Worm (Caenorhabditis elegans): ENCODE results near the gene C18G1.7.

C18G1.7 gene

ce11 chrV:4745269-4745668, at the start of gene C18G1.7:
C18G1.7 (plus strand) TSS chrV:4745569.
- TF ChIP-seq hnd-1 (tag; optimal IDR thresholded peaks at IDR 0.05), result no peak

ce11 chrV:4698675-4699074, 46.7 kb upstream of the C18G1.7 start:
- TF ChIP-seq tbx-37 (GFP tag; conservative IDR thresholded peaks at IDR 0.05), result no peak
- TF ChIP-seq ceh-13 (GFP tag; optimal IDR thresholded peaks at IDR 0.05), result no peak
- no peak for TF ChIP-seq ceh-36 (tag; optimal IDR thresholded peaks at IDR 0.05)

- TF ChIP-seq ama-1 (optimal IDR thresholded peaks at IDR 0.05), result no peak
- no peak for TF ChIP-seq flt-1 (GFP tag; IDR thresholded peaks at IDR 0.05)
- TF ChIP-seq F13C5.2 (tag; optimal IDR thresholded peaks at IDR 0.05), result no peak
- TF ChIP-seq tra-4 (tag; optimal IDR thresholded peaks at IDR 0.05), result no peak
- TF ChIP-seq pes-1 (GFP tag; IDR thresholded peaks at IDR 0.05), result no peak
- no peak for TF ChIP-seq ets-7 (tag; optimal IDR thresholded peaks at IDR 0.05)
- TF ChIP-seq scrt-1 (GFP tag; IDR thresholded peaks at IDR 0.05), result no peak
- no peak for TF ChIP-seq sea-1 (GFP tag; conservative IDR thresholded peaks at IDR 0.05)
- TF ChIP-seq tbx-37 (GFP tag; conservative IDR thresholded peaks at IDR 0.05), result no peak
- TF ChIP-seq hmg-4 (GFP tag; optimal IDR thresholded peaks at IDR 0.05), result no peak
- no peak for TF ChIP-seq hnd-1 (tag; optimal IDR thresholded peaks at IDR 0.05)
- TF ChIP-seq B0310.2 (tag; optimal IDR thresholded peaks at IDR 0.05), result no peak
- TF ChIP-seq hmbx-1 (tag; optimal IDR thresholded peaks at IDR 0.05), result no peak
- TF ChIP-seq aly-1 (tag; optimal IDR thresholded peaks at IDR 0.05), result no peak
- no peak for TF ChIP-seq ceh-13 (GFP tag; optimal IDR thresholded peaks at IDR 0.05)
- no peak for TF ChIP-seq tbx-11 (GFP tag; IDR thresholded peaks at IDR 0.05)
- no peak for TF ChIP-seq ceh-36 (tag; optimal IDR thresholded peaks at IDR 0.05)
Measured at ce11 chrV:4700189-4700588, 45.2 kb upstream of the C18G1.7 start, which contains the start of gene ZC266.1. ZC266.1 (minus strand) TSS chrV:4700289.

- TF ChIP-seq flt-1 (GFP tag; IDR thresholded peaks at IDR 0.05), result no peak
- no peak for TF ChIP-seq scrt-1 (GFP tag; IDR thresholded peaks at IDR 0.05)
- no peak for TF ChIP-seq aly-1 (tag; optimal IDR thresholded peaks at IDR 0.05)
- no peak for TF ChIP-seq ama-1 (optimal IDR thresholded peaks at IDR 0.05)
- TF ChIP-seq hnd-1 (tag; optimal IDR thresholded peaks at IDR 0.05), result no peak
- no peak for TF ChIP-seq hmbx-1 (tag; optimal IDR thresholded peaks at IDR 0.05)
- TF ChIP-seq F13C5.2 (tag; optimal IDR thresholded peaks at IDR 0.05), result no peak
- no peak for TF ChIP-seq tbx-37 (GFP tag; conservative IDR thresholded peaks at IDR 0.05)
- no peak for TF ChIP-seq B0310.2 (tag; optimal IDR thresholded peaks at IDR 0.05)
- TF ChIP-seq tra-4 (tag; optimal IDR thresholded peaks at IDR 0.05), result no peak
- no peak for TF ChIP-seq ets-7 (tag; optimal IDR thresholded peaks at IDR 0.05)
- TF ChIP-seq hmg-4 (GFP tag; optimal IDR thresholded peaks at IDR 0.05), result no peak
- TF ChIP-seq pes-1 (GFP tag; IDR thresholded peaks at IDR 0.05), result no peak
- no peak for TF ChIP-seq ceh-13 (GFP tag; optimal IDR thresholded peaks at IDR 0.05)
Measured at ce11 chrV:4707646-4708045, 37.7 kb upstream of the C18G1.7 start.

ce11 chrV:4710464-4710863, 34.9 kb upstream of the C18G1.7 start, which contains the start of gene oac-24:
oac-24 (plus strand) TSS chrV:4710764.
- TF ChIP-seq F13C5.2 (tag; optimal IDR thresholded peaks at IDR 0.05) (no peak), pes-1 (GFP tag; IDR thresholded peaks at IDR 0.05) (no peak), ceh-36 (tag; optimal IDR thresholded peaks at IDR 0.05) (no peak), tbx-11 (GFP tag; IDR thresholded peaks at IDR 0.05) (no peak)

- TF ChIP-seq hmbx-1 (tag; optimal IDR thresholded peaks at IDR 0.05) (no peak), F13C5.2 (tag; optimal IDR thresholded peaks at IDR 0.05) (no peak), tra-4 (tag; optimal IDR thresholded peaks at IDR 0.05) (no peak), tbx-37 (GFP tag; conservative IDR thresholded peaks at IDR 0.05) (no peak), pes-1 (GFP tag; IDR thresholded peaks at IDR 0.05) (no peak), B0310.2 (tag; optimal IDR thresholded peaks at IDR 0.05) (no peak), flt-1 (GFP tag; IDR thresholded peaks at IDR 0.05) (no peak), hnd-1 (tag; optimal IDR thresholded peaks at IDR 0.05) (no peak), ceh-13 (GFP tag; optimal IDR thresholded peaks at IDR 0.05) (no peak), tbx-11 (GFP tag; IDR thresholded peaks at IDR 0.05) (no peak), aly-1 (tag; optimal IDR thresholded peaks at IDR 0.05) (no peak), sea-1 (GFP tag; conservative IDR thresholded peaks at IDR 0.05) (no peak), ets-7 (tag; optimal IDR thresholded peaks at IDR 0.05) (no peak), scrt-1 (GFP tag; IDR thresholded peaks at IDR 0.05) (no peak), ama-1 (optimal IDR thresholded peaks at IDR 0.05) (no peak), ceh-36 (tag; optimal IDR thresholded peaks at IDR 0.05) (no peak)
Measured at ce11 chrV:4719965-4720364, 25.4 kb upstream of the C18G1.7 start, which contains the start of gene prx-6. prx-6 (minus strand) TSS chrV:4720093.

ce11 chrV:4720884-4721464, 24.4 kb upstream of the C18G1.7 start:
- no peak for TF ChIP-seq ceh-13 (GFP tag; optimal IDR thresholded peaks at IDR 0.05)
- TF ChIP-seq hmg-4 (GFP tag; optimal IDR thresholded peaks at IDR 0.05), result no peak
- no peak for TF ChIP-seq tra-4 (tag; optimal IDR thresholded peaks at IDR 0.05)
- no peak for TF ChIP-seq hnd-1 (tag; optimal IDR thresholded peaks at IDR 0.05)
- no peak for TF ChIP-seq aly-1 (tag; optimal IDR thresholded peaks at IDR 0.05)
- TF ChIP-seq F13C5.2 (tag; optimal IDR thresholded peaks at IDR 0.05), result no peak
- TF ChIP-seq B0310.2 (tag; optimal IDR thresholded peaks at IDR 0.05), result no peak
- no peak for TF ChIP-seq sea-1 (GFP tag; conservative IDR thresholded peaks at IDR 0.05)
- no peak for TF ChIP-seq scrt-1 (GFP tag; IDR thresholded peaks at IDR 0.05)
- TF ChIP-seq ama-1 (optimal IDR thresholded peaks at IDR 0.05), result no peak
- no peak for TF ChIP-seq tbx-11 (GFP tag; IDR thresholded peaks at IDR 0.05)
- TF ChIP-seq hmbx-1 (tag; optimal IDR thresholded peaks at IDR 0.05), result no peak
- no peak for TF ChIP-seq ets-7 (tag; optimal IDR thresholded peaks at IDR 0.05)
- no peak for TF ChIP-seq flt-1 (GFP tag; IDR thresholded peaks at IDR 0.05)
- no peak for TF ChIP-seq pes-1 (GFP tag; IDR thresholded peaks at IDR 0.05)
- TF ChIP-seq tbx-37 (GFP tag; conservative IDR thresholded peaks at IDR 0.05), result no peak
- no peak for TF ChIP-seq ceh-36 (tag; optimal IDR thresholded peaks at IDR 0.05)

- TF ChIP-seq F13C5.2 (tag; optimal IDR thresholded peaks at IDR 0.05), result no peak
- TF ChIP-seq B0310.2 (tag; optimal IDR thresholded peaks at IDR 0.05), result no peak
- TF ChIP-seq scrt-1 (GFP tag; IDR thresholded peaks at IDR 0.05), result no peak
- no peak for TF ChIP-seq ama-1 (optimal IDR thresholded peaks at IDR 0.05)
- TF ChIP-seq pes-1 (GFP tag; IDR thresholded peaks at IDR 0.05), result no peak
- TF ChIP-seq tra-4 (tag; optimal IDR thresholded peaks at IDR 0.05), result no peak
- TF ChIP-seq sea-1 (GFP tag; conservative IDR thresholded peaks at IDR 0.05), result no peak
- no peak for TF ChIP-seq aly-1 (tag; optimal IDR thresholded peaks at IDR 0.05)
- no peak for TF ChIP-seq hmbx-1 (tag; optimal IDR thresholded peaks at IDR 0.05)
- no peak for TF ChIP-seq ceh-13 (GFP tag; optimal IDR thresholded peaks at IDR 0.05)
- no peak for TF ChIP-seq ets-7 (tag; optimal IDR thresholded peaks at IDR 0.05)
- TF ChIP-seq flt-1 (GFP tag; IDR thresholded peaks at IDR 0.05), result no peak
- no peak for TF ChIP-seq hnd-1 (tag; optimal IDR thresholded peaks at IDR 0.05)
- no peak for TF ChIP-seq tbx-37 (GFP tag; conservative IDR thresholded peaks at IDR 0.05)
- TF ChIP-seq tbx-11 (GFP tag; IDR thresholded peaks at IDR 0.05), result no peak
- no peak for TF ChIP-seq hmg-4 (GFP tag; optimal IDR thresholded peaks at IDR 0.05)
- TF ChIP-seq ceh-36 (tag; optimal IDR thresholded peaks at IDR 0.05), result no peak
Measured at ce11 chrV:4722314-4722713, 23.1 kb upstream of the C18G1.7 start, which contains the start of gene F39G3.5. F39G3.5 (plus strand) TSS chrV:4722614.
